Worm (Caenorhabditis elegans): ENCODE measurements around the gene ptr-24.

- TF ChIP-seq aly-2 (tag; optimal IDR thresholded peaks at IDR 0.05) = no peak
- no peak for TF ChIP-seq egl-27 (tag; optimal IDR thresholded peaks at IDR 0.05)
- TF ChIP-seq pqm-1 (tag; optimal IDR thresholded peaks at IDR 0.05) = no peak
- TF ChIP-seq nhr-11 (tag; optimal IDR thresholded peaks at IDR 0.05) = no peak
- TF ChIP-seq ceh-82 (tag; optimal IDR thresholded peaks at IDR 0.05) = no peak
- no peak for TF ChIP-seq egl-5 (tag; optimal IDR thresholded peaks at IDR 0.05)
- no peak for TF ChIP-seq tbx-2 (tag; optimal IDR thresholded peaks at IDR 0.05)
- TF ChIP-seq fkh-10 (GFP tag; optimal IDR thresholded peaks at IDR 0.05) = no peak
- no peak for TF ChIP-seq lin-39 (tag; optimal IDR thresholded peaks at IDR 0.05)
These were observed at the start of gene ptr-24 for ce11 chrX:13337728-13338127.
